Worm (Caenorhabditis elegans): ENCODE measurements around the gene C10E2.1.

The C10E2.1 gene

DNA sequence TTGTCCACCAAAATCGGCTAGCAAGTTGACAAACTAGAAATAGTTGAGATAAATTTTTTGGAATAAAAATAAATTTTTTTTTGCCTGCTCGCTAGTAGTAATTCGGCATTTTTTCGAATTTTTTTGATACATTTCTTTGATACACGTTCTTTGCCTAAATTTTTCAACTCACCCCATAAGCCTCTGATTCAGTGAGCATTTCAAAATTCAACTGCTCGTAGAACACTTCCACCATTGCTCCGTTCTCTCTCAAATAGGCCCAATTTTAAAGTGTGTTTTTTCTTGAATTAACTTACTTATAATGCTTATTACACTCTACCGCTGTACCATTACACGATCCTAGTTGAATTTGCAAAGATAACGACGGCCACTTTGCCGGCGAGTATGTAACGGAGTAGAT lies 40.9 kb downstream of the C10E2.1 start:
- TF ChIP-seq ham-2 (GFP tag; optimal IDR thresholded peaks at IDR 0.05) = no peak
- no peak for TF ChIP-seq snpc-4 (tag; optimal IDR thresholded peaks at IDR 0.05)
- no peak for TF ChIP-seq lin-13 (tag; optimal IDR thresholded peaks at IDR 0.05)
- TF ChIP-seq elt-3 (tag; optimal IDR thresholded peaks at IDR 0.05) = no peak
- no peak for TF ChIP-seq sptf-1 (tag; optimal IDR thresholded peaks at IDR 0.05)
- TF ChIP-seq mep-1 (tag; optimal IDR thresholded peaks at IDR 0.05) = no peak
- no peak for TF ChIP-seq nhr-28 (tag; optimal IDR thresholded peaks at IDR 0.05)
- TF ChIP-seq sem-2 (GFP tag; optimal IDR thresholded peaks at IDR 0.05) = no peak
- no peak for TF ChIP-seq cnd-1 (tag; optimal IDR thresholded peaks at IDR 0.05)
- TF ChIP-seq drap-1 (GFP tag; optimal IDR thresholded peaks at IDR 0.05) = no peak
- no peak for TF ChIP-seq unc-120 (tag; optimal IDR thresholded peaks at IDR 0.05; ENCODE audit: poor library complexity, severe bottlenecking)
- TF ChIP-seq nhr-2 (tag; optimal IDR thresholded peaks at IDR 0.05) = no peak
- TF ChIP-seq mls-2 (tag; optimal IDR thresholded peaks at IDR 0.05) = no peak
- TF ChIP-seq flh-1 (GFP tag; optimal IDR thresholded peaks at IDR 0.05) = no peak
- no peak for TF ChIP-seq unc-62 (GFP tag; optimal IDR thresholded peaks at IDR 0.05)

DNA sequence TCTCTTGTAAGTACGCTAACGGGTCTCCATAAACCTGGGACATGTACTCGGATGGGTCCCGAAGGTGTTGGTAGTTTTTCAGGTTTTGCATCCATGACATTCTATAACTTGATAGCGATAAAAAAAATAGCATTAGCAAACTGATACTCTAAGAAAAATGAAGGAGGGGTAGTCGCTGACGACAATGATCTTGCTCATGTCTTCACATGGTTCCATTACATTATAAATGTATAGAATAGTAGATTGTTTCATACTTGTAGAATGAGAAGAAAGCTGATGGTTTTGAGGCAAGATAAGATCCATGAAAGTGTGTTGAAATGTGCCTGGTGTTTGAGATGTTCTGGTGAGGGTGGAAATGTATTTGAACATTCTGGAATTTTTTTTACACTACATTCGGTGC lies 44.4 kb downstream of the C10E2.1 start, which contains the start of gene mec-4:
TSS of gene mec-4 (minus strand) at position 101 of the 400 bp plus-strand sequence.
- TF ChIP-seq nhr-76 (tag; optimal IDR thresholded peaks at IDR 0.05) = no peak
- TF ChIP-seq mab-5 (tag; optimal IDR thresholded peaks at IDR 0.05) = no peak
- TF ChIP-seq pha-4 (tag; optimal IDR thresholded peaks at IDR 0.05) = no peak
- TF ChIP-seq snpc-4 (tag; optimal IDR thresholded peaks at IDR 0.05) = no peak
- no peak for TF ChIP-seq lin-32 (GFP tag; optimal IDR thresholded peaks at IDR 0.05)
- no peak for TF ChIP-seq flh-1 (GFP tag; optimal IDR thresholded peaks at IDR 0.05)
- TF ChIP-seq nhr-28 (tag; optimal IDR thresholded peaks at IDR 0.05) = no peak
- no peak for TF ChIP-seq ces-1 (GFP tag; optimal IDR thresholded peaks at IDR 0.05)
- no peak for TF ChIP-seq zip-8 (tag; optimal IDR thresholded peaks at IDR 0.05)
- TF ChIP-seq cnd-1 (tag; optimal IDR thresholded peaks at IDR 0.05) = no peak
- TF ChIP-seq ceh-43 (GFP tag; optimal IDR thresholded peaks at IDR 0.05) = no peak
- TF ChIP-seq elt-3 (tag; optimal IDR thresholded peaks at IDR 0.05) = no peak

DNA sequence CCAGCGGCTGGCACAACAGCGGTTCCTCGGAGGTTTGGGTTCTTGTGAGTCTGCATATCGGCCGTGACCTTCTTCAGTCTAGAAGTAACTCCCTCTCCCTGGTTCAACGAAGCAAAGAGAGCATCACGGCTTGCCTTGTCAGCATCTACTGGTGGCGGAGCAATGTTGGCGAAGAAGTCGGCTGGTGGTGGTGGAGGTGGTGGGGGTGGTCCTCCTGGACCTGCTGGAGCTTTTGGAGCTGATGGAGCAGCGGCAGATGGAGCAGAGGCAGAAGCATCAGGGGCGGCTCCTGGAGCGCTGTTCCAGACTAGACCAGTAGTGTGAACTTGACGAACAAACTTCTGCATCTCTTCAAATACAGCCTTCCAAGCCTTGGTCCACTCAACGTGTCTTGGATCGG lies 45.9 kb downstream of the C10E2.1 start:
- TF ChIP-seq nhr-76 (tag; optimal IDR thresholded peaks at IDR 0.05) = no peak
- no peak for TF ChIP-seq unc-39 (tag; optimal IDR thresholded peaks at IDR 0.05)
- TF ChIP-seq lin-32 (GFP tag; optimal IDR thresholded peaks at IDR 0.05) = no peak
- no peak for TF ChIP-seq flh-1 (GFP tag; optimal IDR thresholded peaks at IDR 0.05)
- TF ChIP-seq sem-2 (GFP tag; optimal IDR thresholded peaks at IDR 0.05) = no peak
- no peak for TF ChIP-seq ces-1 (GFP tag; optimal IDR thresholded peaks at IDR 0.05)
- TF ChIP-seq M03D4.4 (tag; optimal IDR thresholded peaks at IDR 0.05) = no peak
- TF ChIP-seq cnd-1 (tag; optimal IDR thresholded peaks at IDR 0.05) = no peak
- TF ChIP-seq bed-3 (GFP tag; optimal IDR thresholded peaks at IDR 0.05) = no peak
- TF ChIP-seq ham-2 (GFP tag; optimal IDR thresholded peaks at IDR 0.05) = no peak
- no peak for TF ChIP-seq hlh-1 (tag; optimal IDR thresholded peaks at IDR 0.05)
- no peak for TF ChIP-seq mls-2 (tag; optimal IDR thresholded peaks at IDR 0.05)
- no peak for TF ChIP-seq lin-13 (tag; optimal IDR thresholded peaks at IDR 0.05)
- TF ChIP-seq nhr-12 (tag; optimal IDR thresholded peaks at IDR 0.05) = no peak
- no peak for TF ChIP-seq snpc-4 (tag; optimal IDR thresholded peaks at IDR 0.05)
- TF ChIP-seq lsy-2 (tag; optimal IDR thresholded peaks at IDR 0.05) = no peak

DNA sequence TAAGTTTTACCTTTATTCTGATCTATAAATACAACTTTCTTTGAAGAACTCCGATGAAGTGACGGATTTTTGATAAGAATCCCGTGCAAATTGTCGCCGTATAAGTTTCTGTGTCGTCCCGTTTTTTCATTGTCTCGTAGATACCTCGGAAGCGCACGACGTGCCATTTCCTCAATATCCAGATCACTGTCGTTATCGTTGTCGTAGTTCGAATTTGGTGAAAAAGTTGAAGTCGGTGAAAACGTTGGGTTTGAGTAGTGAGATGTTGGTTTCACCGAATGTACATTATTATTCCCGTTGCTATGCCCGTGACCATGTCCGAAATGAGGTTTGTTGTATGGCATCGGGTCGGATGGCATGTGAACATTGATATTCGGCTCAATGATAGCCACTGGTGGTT lies 47.1 kb downstream of the C10E2.1 start:
- TF ChIP-seq nhr-28 (tag; optimal IDR thresholded peaks at IDR 0.05) (no peak), mls-2 (tag; optimal IDR thresholded peaks at IDR 0.05) (no peak), sptf-1 (tag; optimal IDR thresholded peaks at IDR 0.05) (no peak), hlh-1 (tag; optimal IDR thresholded peaks at IDR 0.05) (no peak), nhr-12 (tag; optimal IDR thresholded peaks at IDR 0.05) (no peak), M03D4.4 (tag; optimal IDR thresholded peaks at IDR 0.05) (no peak), ceh-43 (GFP tag; optimal IDR thresholded peaks at IDR 0.05) (no peak), lin-32 (GFP tag; optimal IDR thresholded peaks at IDR 0.05) (no peak), blmp-1 (tag; optimal IDR thresholded peaks at IDR 0.05) (no peak), flh-1 (GFP tag; optimal IDR thresholded peaks at IDR 0.05) (no peak), unc-120 (tag; optimal IDR thresholded peaks at IDR 0.05; ENCODE audit: poor library complexity, severe bottlenecking) (no peak), elt-3 (tag; optimal IDR thresholded peaks at IDR 0.05) (no peak), cnd-1 (tag; optimal IDR thresholded peaks at IDR 0.05) (no peak), elt-1 (tag; optimal IDR thresholded peaks at IDR 0.05; ENCODE audit: borderline replicate concordance, insufficient read depth) (no peak), mab-5 (tag; optimal IDR thresholded peaks at IDR 0.05) (no peak)

DNA sequence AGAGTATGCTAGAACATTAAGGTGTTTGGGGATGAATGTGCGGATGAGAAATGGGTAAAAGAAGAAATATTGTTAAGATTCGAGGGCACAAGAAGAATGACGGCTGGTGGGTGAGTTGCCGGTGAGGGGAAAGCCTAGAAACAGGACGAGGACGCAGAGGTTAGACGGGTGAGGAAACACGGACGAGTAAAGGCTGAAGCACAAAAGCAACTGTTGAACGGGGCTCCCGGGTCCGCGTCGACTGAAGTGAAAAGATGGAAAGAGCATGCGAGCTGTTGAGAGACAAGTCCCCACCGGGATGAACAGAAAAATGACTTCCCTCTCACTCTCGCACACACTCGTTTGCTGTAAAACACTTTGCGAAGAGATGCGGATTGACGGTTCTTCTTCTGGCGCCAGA lies 49.3 kb downstream of the C10E2.1 start:
- TF ChIP-seq nhr-12 (tag; optimal IDR thresholded peaks at IDR 0.05) = no peak
- TF ChIP-seq hlh-1 (tag; optimal IDR thresholded peaks at IDR 0.05) = peak; percentile 16
- TF ChIP-seq elt-1 (tag; optimal IDR thresholded peaks at IDR 0.05; ENCODE audit: borderline replicate concordance, insufficient read depth) = no peak
- TF ChIP-seq nhr-28 (tag; optimal IDR thresholded peaks at IDR 0.05) = no peak
- no peak for TF ChIP-seq nhr-2 (tag; optimal IDR thresholded peaks at IDR 0.05)
- TF ChIP-seq unc-39 (tag; optimal IDR thresholded peaks at IDR 0.05) = no peak
- TF ChIP-seq bed-3 (GFP tag; optimal IDR thresholded peaks at IDR 0.05) = no peak
- no peak for TF ChIP-seq ceh-43 (GFP tag; optimal IDR thresholded peaks at IDR 0.05)
- TF ChIP-seq unc-120 (tag; optimal IDR thresholded peaks at IDR 0.05; ENCODE audit: poor library complexity, severe bottlenecking) = peak; percentile 76
- no peak for TF ChIP-seq mls-2 (tag; optimal IDR thresholded peaks at IDR 0.05)
- TF ChIP-seq ztf-11 (tag; optimal IDR thresholded peaks at IDR 0.05) = no peak
- no peak for TF ChIP-seq ham-2 (GFP tag; optimal IDR thresholded peaks at IDR 0.05)
- TF ChIP-seq drap-1 (GFP tag; optimal IDR thresholded peaks at IDR 0.05) = no peak
- peak; percentile 0 for TF ChIP-seq unc-62 (GFP tag; optimal IDR thresholded peaks at IDR 0.05)
- no peak for TF ChIP-seq tbx-8 (GFP tag; optimal IDR thresholded peaks at IDR 0.05)
- no peak for TF ChIP-seq elt-3 (tag; optimal IDR thresholded peaks at IDR 0.05)

All from whole organism, mixed stage, embryonic.